Fruit fly (Drosophila melanogaster): ENCODE results near the gene CG34015.

The CG34015 gene

DNA sequence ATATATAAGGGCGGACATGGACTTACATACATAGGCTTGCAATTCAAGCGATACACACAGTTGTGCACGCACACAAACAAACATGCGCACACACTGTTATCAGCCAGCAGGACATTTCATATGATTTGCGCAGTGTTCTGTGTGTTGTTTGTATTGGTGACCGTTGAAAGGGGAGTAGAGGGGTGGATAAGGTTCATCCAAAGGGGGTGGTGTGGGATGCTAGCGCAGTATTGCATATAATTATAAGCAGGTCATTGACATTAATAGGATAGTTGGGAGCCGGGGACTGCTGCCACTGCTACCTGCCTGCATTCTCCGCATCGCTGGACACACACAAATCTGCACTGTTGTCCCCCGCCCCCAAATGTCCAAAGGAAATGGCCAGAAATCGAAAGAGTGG, 19.6 kb downstream of the CG34015 start:
- TF ChIP-seq OdsH (GFP tag; optimal IDR thresholded peaks at IDR 0.05) (no peak), GATAd (GFP tag; optimal IDR thresholded peaks at IDR 0.05) (no peak), jim (GFP tag; optimal IDR thresholded peaks at IDR 0.05) (no peak), Abd-B (GFP tag; optimal IDR thresholded peaks at IDR 0.05) (no peak), N (GFP tag; optimal IDR thresholded peaks at IDR 0.05) (no peak), pan (optimal IDR thresholded peaks at IDR 0.05) (no peak), tai (GFP tag; optimal IDR thresholded peaks at IDR 0.05) (no peak), lola (GFP tag; optimal IDR thresholded peaks at IDR 0.05) (no peak), Sp1 (GFP tag; optimal IDR thresholded peaks at IDR 0.05) (no peak), br (GFP tag; optimal IDR thresholded peaks at IDR 0.05) (no peak), Jra (GFP tag; optimal IDR thresholded peaks at IDR 0.05) (no peak), brk (GFP tag; optimal IDR thresholded peaks at IDR 0.05) (no peak), Dfd (GFP tag; optimal IDR thresholded peaks at IDR 0.05) (no peak), Vsx2 (GFP tag; optimal IDR thresholded peaks at IDR 0.05; ENCODE audit: partially characterized antibody) (no peak), psq (GFP tag; optimal IDR thresholded peaks at IDR 0.05) (no peak), CrebA (GFP tag; optimal IDR thresholded peaks at IDR 0.05; ENCODE audit: borderline replicate concordance) (no peak), foxo (GFP tag; optimal IDR thresholded peaks at IDR 0.05) (no peak), Rel (GFP tag; optimal IDR thresholded peaks at IDR 0.05) (no peak), Rel (tag; optimal IDR thresholded peaks at IDR 0.05) (no peak), fru (GFP tag; optimal IDR thresholded peaks at IDR 0.05) (no peak)

DNA sequence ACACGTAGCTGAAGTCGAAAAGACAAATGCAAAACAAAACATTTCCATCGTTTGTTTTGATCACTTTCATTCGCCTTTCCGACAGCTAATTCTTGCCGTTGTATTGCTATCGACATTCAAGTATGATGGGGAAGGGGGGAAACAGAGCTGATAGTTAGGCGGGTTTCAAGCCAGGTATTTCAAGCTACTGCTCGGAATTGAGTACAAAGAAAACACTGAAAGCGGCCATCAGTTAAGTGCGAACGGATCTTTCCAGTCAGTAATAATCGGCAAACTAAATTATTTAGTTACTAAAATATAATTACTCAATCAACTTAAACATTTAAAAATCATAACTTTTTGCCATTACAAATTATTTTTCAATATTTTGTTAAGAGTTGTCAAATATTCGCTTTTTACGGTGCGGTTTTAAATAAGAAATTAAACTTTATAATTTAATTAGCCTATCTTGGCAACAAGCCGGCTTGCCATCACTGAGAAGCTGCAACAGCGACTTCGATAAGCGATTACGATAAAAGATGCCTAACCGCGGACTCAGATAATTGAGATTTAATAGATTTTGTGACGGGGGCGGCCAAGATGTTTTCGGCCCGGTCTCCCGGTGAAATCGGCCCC, 20.2 kb downstream of the CG34015 start:
- TF ChIP-seq psq (GFP tag; optimal IDR thresholded peaks at IDR 0.05) (peak; percentile 70), Myc (optimal IDR thresholded peaks at IDR 0.05) (peak; percentile 88), br (GFP tag; optimal IDR thresholded peaks at IDR 0.05) (no peak), N (GFP tag; optimal IDR thresholded peaks at IDR 0.05) (no peak), Hr83 (GFP tag; optimal IDR thresholded peaks at IDR 0.05; ENCODE audit: poor library complexity, severe bottlenecking) (no peak), Hr78 (GFP tag; optimal IDR thresholded peaks at IDR 0.05) (no peak), woc (GFP tag; optimal IDR thresholded peaks at IDR 0.05) (peak; percentile 68)

DNA sequence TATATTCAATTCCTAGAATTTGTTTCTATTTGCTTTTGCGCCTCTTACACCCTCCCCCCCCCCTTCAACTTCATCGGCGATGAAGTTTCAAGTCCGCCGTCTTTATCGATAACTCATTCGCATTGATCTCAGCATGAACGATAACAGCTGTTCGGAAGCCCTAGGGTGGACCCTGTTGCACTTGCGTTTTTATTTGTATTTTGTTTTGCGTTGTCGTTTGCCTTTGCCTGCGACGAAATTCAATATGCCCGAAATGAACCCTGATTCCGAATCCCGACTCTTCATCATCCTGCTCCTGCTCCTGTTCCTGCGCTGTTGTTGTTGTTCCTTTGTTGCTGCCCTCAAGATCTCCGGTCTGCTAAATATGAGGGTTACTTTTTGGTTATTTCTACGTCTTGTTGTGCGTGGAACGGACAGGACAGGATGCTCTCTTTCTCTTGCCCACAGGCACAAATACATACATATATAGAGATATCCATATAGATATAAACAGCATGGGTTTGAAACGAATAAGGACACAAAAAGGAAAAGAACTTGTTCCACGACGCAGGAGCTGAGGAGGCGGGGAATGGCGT, 21.5 kb downstream of the CG34015 start:
- peak; percentile 20 for TF ChIP-seq Sp1 (GFP tag; optimal IDR thresholded peaks at IDR 0.05)
- TF ChIP-seq br (GFP tag; optimal IDR thresholded peaks at IDR 0.05), result no peak
- peak; percentile 46 for TF ChIP-seq HLH106 (tag; optimal IDR thresholded peaks at IDR 0.05)
- TF ChIP-seq rgr (GFP tag; optimal IDR thresholded peaks at IDR 0.05), result no peak
- TF ChIP-seq fru (GFP tag; optimal IDR thresholded peaks at IDR 0.05), result peak; percentile 37
- peak; percentile 69 for TF ChIP-seq psq (GFP tag; optimal IDR thresholded peaks at IDR 0.05)
- TF ChIP-seq CrebA (GFP tag; optimal IDR thresholded peaks at IDR 0.05; ENCODE audit: borderline replicate concordance), result no peak
- TF ChIP-seq Hnf4 (GFP tag; optimal IDR thresholded peaks at IDR 0.05), result no peak

DNA sequence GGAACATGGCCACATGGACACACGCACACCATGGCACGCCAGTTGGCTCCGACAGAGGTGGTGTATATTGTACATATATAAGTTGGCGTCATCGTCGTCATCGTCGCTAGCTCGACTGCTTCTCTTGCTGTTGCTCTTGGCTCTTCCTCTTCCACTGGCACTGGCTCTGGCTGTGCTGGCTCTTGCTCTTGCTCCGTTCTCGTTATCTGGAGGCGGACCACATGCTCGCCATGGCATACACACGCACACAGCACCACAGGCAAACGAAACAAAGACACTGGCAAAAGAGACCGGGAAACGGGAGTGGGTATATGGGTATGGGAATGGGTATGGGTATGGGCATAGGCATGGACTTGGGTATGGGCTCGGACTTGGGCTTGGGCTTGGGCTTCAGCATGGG, 23.0 kb downstream of the CG34015 start:
- no peak for TF ChIP-seq N (GFP tag; optimal IDR thresholded peaks at IDR 0.05)
- peak; percentile 54 to 83 for TF ChIP-seq dl (GFP tag; optimal IDR thresholded peaks at IDR 0.05; ENCODE audit: insufficient read depth in 1 of 2, partially characterized antibody in 2 of 2)
- TF ChIP-seq Dif (GFP tag; optimal IDR thresholded peaks at IDR 0.05; ENCODE audit: partially characterized antibody), result peak; percentile 80
- TF ChIP-seq Rel (GFP tag; optimal IDR thresholded peaks at IDR 0.05), result peak; percentile 44
- no peak for TF ChIP-seq Rel (tag; optimal IDR thresholded peaks at IDR 0.05)
- TF ChIP-seq h (GFP tag; optimal IDR thresholded peaks at IDR 0.05), result peak; percentile 21
- TF ChIP-seq GATAd (GFP tag; optimal IDR thresholded peaks at IDR 0.05), result no peak
- peak; percentile 70 for TF ChIP-seq Hr83 (GFP tag; optimal IDR thresholded peaks at IDR 0.05; ENCODE audit: poor library complexity, severe bottlenecking)
- TF ChIP-seq sv (GFP tag; optimal IDR thresholded peaks at IDR 0.05), result no peak
- TF ChIP-seq foxo (GFP tag; optimal IDR thresholded peaks at IDR 0.05), result peak in 1 of 2 experiments; percentile 7
- TF ChIP-seq Jra (GFP tag; optimal IDR thresholded peaks at IDR 0.05), result peak; percentile 48
- TF ChIP-seq Hr78 (GFP tag; optimal IDR thresholded peaks at IDR 0.05), result no peak

DNA sequence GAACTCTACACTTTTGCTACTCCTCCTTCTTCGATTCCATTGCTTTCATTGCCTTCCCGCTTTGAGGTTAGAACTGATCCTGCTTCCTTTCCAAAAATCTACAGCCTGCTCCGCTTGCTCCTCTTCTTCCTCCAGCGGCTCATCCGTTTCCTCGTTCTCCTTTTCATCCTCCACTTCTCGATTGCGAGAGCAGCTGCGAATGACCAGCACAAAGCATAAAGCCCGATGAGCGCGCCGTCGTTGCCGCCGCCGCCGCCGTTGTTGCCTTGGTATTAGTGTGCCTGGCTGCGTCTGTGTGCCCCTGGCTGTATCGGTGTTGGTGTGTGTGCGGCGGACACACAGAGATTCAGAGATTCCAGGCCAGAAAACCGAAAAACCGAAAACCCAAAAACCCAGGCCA, 23.8 kb downstream of the CG34015 start:
- TF ChIP-seq h (GFP tag; optimal IDR thresholded peaks at IDR 0.05) (peak; percentile 3), tai (GFP tag; optimal IDR thresholded peaks at IDR 0.05) (no peak), Hnf4 (GFP tag; optimal IDR thresholded peaks at IDR 0.05) (no peak), Vsx2 (GFP tag; optimal IDR thresholded peaks at IDR 0.05; ENCODE audit: partially characterized antibody) (no peak), sage (GFP tag; optimal IDR thresholded peaks at IDR 0.05) (no peak), sv (GFP tag; optimal IDR thresholded peaks at IDR 0.05) (no peak), dmrt93B (GFP tag; optimal IDR thresholded peaks at IDR 0.05) (no peak), dl (GFP tag; optimal IDR thresholded peaks at IDR 0.05; ENCODE audit: insufficient read depth in 1 of 2, partially characterized antibody in 2 of 2) (no peak), Abd-B (GFP tag; optimal IDR thresholded peaks at IDR 0.05) (no peak), HLH106 (tag; optimal IDR thresholded peaks at IDR 0.05) (no peak), fru (GFP tag; optimal IDR thresholded peaks at IDR 0.05) (no peak), Dif (GFP tag; optimal IDR thresholded peaks at IDR 0.05; ENCODE audit: partially characterized antibody) (no peak), ey (GFP tag; optimal IDR thresholded peaks at IDR 0.05) (no peak), lola (GFP tag; optimal IDR thresholded peaks at IDR 0.05) (no peak), br (GFP tag; optimal IDR thresholded peaks at IDR 0.05) (no peak), Dfd (GFP tag; optimal IDR thresholded peaks at IDR 0.05) (no peak), psq (GFP tag; optimal IDR thresholded peaks at IDR 0.05) (peak; percentile 98), brk (GFP tag; optimal IDR thresholded peaks at IDR 0.05) (no peak), jim (GFP tag; optimal IDR thresholded peaks at IDR 0.05) (no peak), CG9705 (GFP tag; optimal IDR thresholded peaks at IDR 0.05) (no peak), pan (optimal IDR thresholded peaks at IDR 0.05) (no peak), foxo (GFP tag; optimal IDR thresholded peaks at IDR 0.05) (no peak), N (GFP tag; optimal IDR thresholded peaks at IDR 0.05) (peak; percentile 1), rgr (GFP tag; optimal IDR thresholded peaks at IDR 0.05) (no peak), woc (GFP tag; optimal IDR thresholded peaks at IDR 0.05) (no peak), Sp1 (GFP tag; optimal IDR thresholded peaks at IDR 0.05) (no peak)
